Worm (Caenorhabditis elegans) whole organism, mixed stage, embryonic: ENCODE data around the gene rpc-25.

ENCODE experiments used
- M03D4.4 ChIP-seq: sonication (generic microtip); optimal IDR thresholded peaks from 2 replicates; lab custom pipeline; 2017; ENCODE audit warnings: mild to moderate bottlenecking, missing genetic modification characterization, missing compliant biosample characterization
- bed-3 ChIP-seq: fragments of 200-800 bp; sonication (Bioruptor generic); optimal IDR thresholded peaks from 3 replicates; lab custom pipeline; 2018; ENCODE audit warnings: mild to moderate bottlenecking, missing genetic modification characterization, moderate library complexity, missing compliant biosample characterization
- ceh-39 ChIP-seq: fragments of 150-350 bp; optimal IDR thresholded peaks from 2 replicates; lab custom pipeline; 2014; ENCODE audit warnings: missing biosample characterization, missing genetic modification characterization
- ceh-43 ChIP-seq: fragments of 200-800 bp; sonication (Bioruptor generic); optimal IDR thresholded peaks from 2 replicates; lab custom pipeline; 2018; ENCODE audit warnings: mild to moderate bottlenecking, missing genetic modification characterization, moderate library complexity, missing compliant biosample characterization
- ceh-83 ChIP-seq: fragments of 200-800 bp; sonication (Bioruptor generic); optimal IDR thresholded peaks from 2 replicates; lab custom pipeline; 2018; ENCODE audit warnings: mild to moderate bottlenecking, missing genetic modification characterization, missing compliant biosample characterization
- ces-1 ChIP-seq: fragments of 150-350 bp; optimal IDR thresholded peaks from 2 replicates; lab custom pipeline; 2014; ENCODE audit warnings: missing biosample characterization, missing genetic modification reagents, missing genetic modification characterization
- cnd-1 ChIP-seq: fragments of 200-800 bp; sonication (Bioruptor generic); optimal IDR thresholded peaks from 2 replicates; lab custom pipeline; 2018; ENCODE audit warnings: mild to moderate bottlenecking, missing genetic modification characterization, missing compliant biosample characterization
- drap-1 ChIP-seq: fragments of 200-800 bp; sonication (Bioruptor generic); optimal IDR thresholded peaks from 3 replicates; lab custom pipeline; 2018; ENCODE audit warnings: mild to moderate bottlenecking, missing genetic modification characterization, missing compliant biosample characterization
- elt-1 ChIP-seq: sonication (generic microtip); optimal IDR thresholded peaks from 2 replicates; lab custom pipeline; 2017; ENCODE audit warnings: missing genetic modification characterization, mild to moderate bottlenecking, missing compliant biosample characterization, antibody characterized with exemption, moderate library complexity, borderline replicate concordance; ENCODE audit not compliant: insufficient read depth
- flh-1 ChIP-seq: fragments of 200-800 bp; sonication (Bioruptor generic); optimal IDR thresholded peaks from 2 replicates; lab custom pipeline; 2018; ENCODE audit warnings: mild to moderate bottlenecking, missing genetic modification characterization, moderate library complexity, missing compliant biosample characterization
- ham-2 ChIP-seq: fragments of 200-800 bp; sonication (Bioruptor generic); optimal IDR thresholded peaks from 2 replicates; lab custom pipeline; 2018; ENCODE audit warnings: mild to moderate bottlenecking, missing genetic modification characterization, missing compliant biosample characterization
- hlh-1 ChIP-seq: fragments of 150-350 bp; optimal IDR thresholded peaks from 2 replicates; lab custom pipeline; 2014; ENCODE audit warnings: missing biosample characterization, missing genetic modification reagents, missing genetic modification characterization
- lin-13 ChIP-seq: fragments of 150-350 bp; optimal IDR thresholded peaks from 2 replicates; lab custom pipeline; 2014; ENCODE audit warnings: missing biosample characterization, missing genetic modification characterization
- lin-32 ChIP-seq: fragments of 200-800 bp; sonication (Bioruptor generic); optimal IDR thresholded peaks from 2 replicates; lab custom pipeline; 2018; ENCODE audit warnings: mild to moderate bottlenecking, missing genetic modification characterization, missing compliant biosample characterization
- lsy-2 ChIP-seq: fragments of 150-350 bp; optimal IDR thresholded peaks from 2 replicates; lab custom pipeline; 2014; ENCODE audit warnings: missing biosample characterization, missing genetic modification characterization
- mab-5 ChIP-seq: fragments of 150-350 bp; optimal IDR thresholded peaks from 2 replicates; lab custom pipeline; 2014; ENCODE audit warnings: missing biosample characterization, missing genetic modification characterization
- mep-1 ChIP-seq: fragments of 150-350 bp; optimal IDR thresholded peaks from 2 replicates; lab custom pipeline; 2017; ENCODE audit warnings: missing biosample characterization, missing genetic modification reagents, missing genetic modification characterization, inconsistent platforms
- mls-2 ChIP-seq: sonication (generic microtip); optimal IDR thresholded peaks from 2 replicates; lab custom pipeline; 2016; ENCODE audit warnings: mild to moderate bottlenecking, missing genetic modification characterization, moderate library complexity, missing compliant biosample characterization
- nhr-12 ChIP-seq: fragments of 150-350 bp; optimal IDR thresholded peaks from 2 replicates; lab custom pipeline; 2014; ENCODE audit warnings: missing biosample characterization, missing genetic modification characterization
- nhr-2 ChIP-seq: fragments of 150-350 bp; optimal IDR thresholded peaks from 2 replicates; lab custom pipeline; 2014; ENCODE audit warnings: missing biosample characterization, missing genetic modification characterization
- nhr-237 ChIP-seq: fragments of 150-350 bp; optimal IDR thresholded peaks from 2 replicates; lab custom pipeline; 2014; ENCODE audit warnings: missing biosample characterization, missing genetic modification characterization
- nhr-28 ChIP-seq: fragments of 150-350 bp; optimal IDR thresholded peaks from 2 replicates; lab custom pipeline; 2014; ENCODE audit warnings: missing biosample characterization, missing genetic modification characterization
- nhr-76 ChIP-seq: sonication (generic microtip); optimal IDR thresholded peaks from 2 replicates; lab custom pipeline; 2017; ENCODE audit warnings: missing biosample characterization, missing genetic modification characterization
- pha-4 ChIP-seq: fragments of 150-350 bp; optimal IDR thresholded peaks from 2 replicates; lab custom pipeline; 2018; ENCODE audit warnings: missing biosample characterization, missing genetic modification reagents, missing genetic modification characterization
- snpc-4 ChIP-seq: fragments of 150-350 bp; optimal IDR thresholded peaks from 2 replicates; lab custom pipeline; 2014; ENCODE audit warnings: missing biosample characterization, missing genetic modification characterization
- sptf-1 ChIP-seq: sonication (generic microtip); optimal IDR thresholded peaks from 2 replicates; lab custom pipeline; 2017; ENCODE audit warnings: mild to moderate bottlenecking, missing genetic modification characterization, moderate library complexity, missing compliant biosample characterization
- tbx-8 ChIP-seq: fragments of 200-800 bp; sonication (Bioruptor generic); optimal IDR thresholded peaks from 2 replicates; lab custom pipeline; 2018; ENCODE audit warnings: mild to moderate bottlenecking, missing genetic modification characterization, moderate library complexity, missing compliant biosample characterization
- unc-120 ChIP-seq: sonication (generic microtip); optimal IDR thresholded peaks from 2 replicates; lab custom pipeline; 2017; ENCODE audit warnings: missing genetic modification characterization, missing compliant biosample characterization; ENCODE audit not compliant: poor library complexity, severe bottlenecking
- unc-39 ChIP-seq: fragments of 150-350 bp; optimal IDR thresholded peaks from 2 replicates; lab custom pipeline; 2014; ENCODE audit warnings: missing biosample characterization, missing genetic modification characterization
- unc-62 ChIP-seq: fragments of 150-350 bp; optimal IDR thresholded peaks from 2 replicates; lab custom pipeline; 2014; ENCODE audit warnings: missing biosample characterization, missing genetic modification reagents, missing genetic modification characterization
- ztf-11 ChIP-seq: fragments of 150-350 bp; optimal IDR thresholded peaks from 2 replicates; lab custom pipeline; 2014; ENCODE audit warnings: missing biosample characterization, missing genetic modification characterization

The rpc-25 gene

DNA sequence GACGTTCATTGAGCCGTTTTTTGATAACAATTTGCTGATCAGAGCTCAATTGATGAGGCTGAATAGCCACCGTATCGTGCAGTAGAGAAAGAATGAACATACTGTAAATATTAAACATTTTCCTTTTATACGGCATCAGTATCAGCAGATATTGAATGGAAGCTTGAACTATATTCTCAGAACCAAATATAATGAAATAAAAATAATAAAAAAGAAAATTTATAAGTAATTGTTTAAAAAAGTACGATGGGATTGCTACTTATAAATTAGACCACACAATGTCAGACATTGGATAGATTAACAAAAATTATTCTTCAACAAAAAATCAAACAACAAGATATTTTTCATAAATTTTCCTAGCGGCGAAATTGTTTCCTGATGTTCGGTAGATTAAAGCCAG, at the start of gene rpc-25:
Gene rpc-25 (minus strand): TSS at position 101 of the 400 bp plus-strand sequence.
- TF ChIP-seq cnd-1 (tag; lab: Kevin White, UChicago) (no peak), hlh-1 (tag; lab: Kevin White, UChicago) (no peak), drap-1 (GFP tag; lab: Kevin White, UChicago) (no peak), flh-1 (no peak), unc-120 (no peak), nhr-28 (tag; lab: Kevin White, UChicago) (no peak), snpc-4 (no peak), nhr-76 (tag; lab: Kevin White, UChicago) (no peak), elt-1 (tag; lab: Kevin White, UChicago) (no peak), lin-13 (no peak), ham-2 (GFP tag; lab: Kevin White, UChicago) (no peak), mep-1 (no peak), ceh-39 (tag; lab: Kevin White, UChicago) (no peak), lsy-2 (tag; lab: Kevin White, UChicago) (no peak), tbx-8 (GFP tag; lab: Kevin White, UChicago) (no peak), M03D4.4 (tag; lab: Kevin White, UChicago) (no peak), ceh-43 (GFP tag; lab: Kevin White, UChicago) (no peak), ces-1 (GFP tag; lab: Kevin White, UChicago) (no peak), pha-4 (no peak)

DNA sequence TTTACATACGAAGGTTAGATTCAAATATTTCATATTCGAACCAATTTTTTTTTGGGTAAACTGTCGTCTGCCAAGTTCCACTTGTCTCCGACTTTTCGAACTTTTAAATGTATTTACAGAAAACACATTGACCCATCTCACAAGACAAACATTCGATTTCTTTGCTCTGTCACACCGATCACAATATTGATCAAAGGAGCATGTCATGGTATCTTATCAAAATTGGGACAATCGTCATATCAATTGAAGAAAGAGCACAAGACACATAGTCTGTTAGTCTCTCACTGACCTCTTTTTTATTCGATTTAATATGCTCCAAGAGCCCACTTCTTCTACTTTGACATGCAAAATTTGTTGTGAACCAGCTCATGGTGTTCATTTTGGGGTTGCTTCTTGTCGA, 49.6 kb upstream of the rpc-25 start, which contains the start of gene nhr-232:
Gene nhr-232 (plus strand): TSS at position 121 of the 400 bp plus-strand sequence.
- TF ChIP-seq unc-62 (GFP tag; lab: Kevin White, UChicago) (no peak), lin-13 (no peak), ces-1 (GFP tag; lab: Kevin White, UChicago) (no peak), ztf-11 (tag; lab: Kevin White, UChicago) (no peak), M03D4.4 (tag; lab: Kevin White, UChicago) (no peak), nhr-237 (no peak), nhr-2 (tag; lab: Kevin White, UChicago) (no peak), ceh-43 (GFP tag; lab: Kevin White, UChicago) (no peak), unc-120 (no peak), sptf-1 (tag; lab: Kevin White, UChicago) (no peak), nhr-12 (tag; lab: Kevin White, UChicago) (no peak), mls-2 (tag; lab: Kevin White, UChicago) (no peak), pha-4 (no peak), bed-3 (GFP tag; lab: Kevin White, UChicago) (no peak), ham-2 (GFP tag; lab: Kevin White, UChicago) (no peak), tbx-8 (GFP tag; lab: Kevin White, UChicago) (no peak)

- TF ChIP-seq mab-5 (tag; lab: Kevin White, UChicago) (no peak), ces-1 (GFP tag; lab: Kevin White, UChicago) (no peak), ztf-11 (tag; lab: Kevin White, UChicago) (no peak), ham-2 (GFP tag; lab: Kevin White, UChicago) (no peak), elt-1 (tag; lab: Kevin White, UChicago) (no peak)
Measured at ce11 chrV:10255005-10255472, 48.6 kb upstream of the rpc-25 start, which contains the start of gene rop-1. TSS of gene rop-1 (minus strand) at chrV:10255055.

- no peak for TF ChIP-seq nhr-237
- no peak for TF ChIP-seq lsy-2 (tag; lab: Kevin White, UChicago)
- no peak for TF ChIP-seq pha-4
- TF ChIP-seq M03D4.4 (tag; lab: Kevin White, UChicago) = no peak
- TF ChIP-seq ham-2 (GFP tag; lab: Kevin White, UChicago) = no peak
- no peak for TF ChIP-seq unc-62 (GFP tag; lab: Kevin White, UChicago)
- no peak for TF ChIP-seq mls-2 (tag; lab: Kevin White, UChicago)
- no peak for TF ChIP-seq ceh-83
- no peak for TF ChIP-seq ztf-11 (tag; lab: Kevin White, UChicago)
- no peak for TF ChIP-seq unc-39 (tag; lab: Kevin White, UChicago)
- no peak for TF ChIP-seq ceh-43 (GFP tag; lab: Kevin White, UChicago)
- no peak for TF ChIP-seq nhr-28 (tag; lab: Kevin White, UChicago)
- TF ChIP-seq ces-1 (GFP tag; lab: Kevin White, UChicago) = no peak
- no peak for TF ChIP-seq lin-32 (GFP tag; lab: Kevin White, UChicago)
Measured at ce11 chrV:10252682-10253081, 46.3 kb upstream of the rpc-25 start.
